Worm (Caenorhabditis elegans): ENCODE measurements around the gene C24H12.8.

DNA sequence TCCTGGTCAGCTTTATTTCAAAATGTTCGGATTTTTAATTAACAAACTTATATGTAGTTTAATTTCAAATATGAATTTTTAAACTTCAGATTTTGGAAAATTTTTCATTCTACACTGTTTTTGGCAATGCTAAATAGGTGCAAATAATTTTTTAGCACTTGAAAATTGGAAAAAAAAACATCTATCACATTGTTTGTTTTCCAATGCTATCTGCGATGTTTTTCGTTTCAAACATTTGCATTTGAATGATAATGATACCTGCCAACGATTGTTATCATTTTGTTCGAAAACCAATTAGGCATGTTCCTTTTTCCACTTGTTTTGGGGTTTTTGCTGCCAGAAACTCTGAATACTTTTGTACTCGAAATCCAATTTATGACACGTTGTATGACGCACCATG lies 48.0 kb downstream of the C24H12.8 start, which contains the start of gene C03H5.4:
- TF ChIP-seq ceh-40 (GFP tag; IDR thresholded peaks at IDR 0.05) (no peak), nhr-90 (tag; optimal IDR thresholded peaks at IDR 0.05) (no peak), athp-1 (tag; optimal IDR thresholded peaks at IDR 0.05) (no peak), pha-4 (tag; optimal IDR thresholded peaks at IDR 0.05) (no peak), C17E4.6 (GFP tag; IDR thresholded peaks at IDR 0.05) (no peak)
